Fruit fly (Drosophila melanogaster) whole organism, pupa: ENCODE data around the gene CG7523.

Source experiments
- CG10348 ChIP-seq: fragments of 200-800 bp; sonication (Bioruptor generic); IDR thresholded peaks from 2 replicates; pipeline ENCODE4 v1.3.6; 2022; ENCODE audit warnings: missing biosample characterization, missing genetic modification characterization
- CG12605 ChIP-seq: fragments of 200-800 bp; sonication (Bioruptor generic); IDR thresholded peaks from 2 replicates; pipeline ENCODE4 v1.3.6; 2022; ENCODE audit warnings: missing biosample characterization, missing genetic modification characterization
- CG13204 ChIP-seq: fragments of 200-800 bp; sonication (Bioruptor generic); optimal IDR thresholded peaks from 2 replicates; lab custom pipeline; 2018; ENCODE audit warnings: missing biosample characterization, mild to moderate bottlenecking, missing genetic modification characterization, moderate library complexity
- CG14655 ChIP-seq: fragments of 200-800 bp; sonication (Bioruptor generic); optimal IDR thresholded peaks from 3 replicates; lab custom pipeline; 2017; ENCODE audit warnings: mild to moderate bottlenecking, missing biosample characterization, missing genetic modification reagents, missing genetic modification characterization
- CG15710 ChIP-seq: fragments of 200-800 bp; sonication (Bioruptor generic); optimal IDR thresholded peaks from 2 replicates; lab custom pipeline; 2018; ENCODE audit warnings: missing biosample characterization, mild to moderate bottlenecking, missing genetic modification characterization, moderate library complexity
- CG17806 ChIP-seq: fragments of 200-800 bp; sonication (Bioruptor generic); optimal IDR thresholded peaks from 2 replicates; lab custom pipeline; 2018; ENCODE audit warnings: missing biosample characterization, mild to moderate bottlenecking, missing genetic modification characterization, moderate library complexity
- CG32121 ChIP-seq: fragments of 200-800 bp; sonication (Bioruptor generic); IDR thresholded peaks from 2 replicates; pipeline ENCODE4 v1.3.6; 2022; ENCODE audit warnings: missing biosample characterization, missing genetic modification characterization
- CG34367 ChIP-seq: fragments of 200-800 bp; sonication (Bioruptor generic); optimal IDR thresholded peaks from 2 replicates; lab custom pipeline; 2018; ENCODE audit warnings: missing biosample characterization, mild to moderate bottlenecking, missing genetic modification characterization
- CG4496 ChIP-seq: fragments of 200-800 bp; sonication (Bioruptor generic); IDR thresholded peaks from 3 replicates; pipeline ENCODE4 v1.3.6; 2022; ENCODE audit warnings: missing biosample characterization, missing genetic modification characterization
- CG8159 ChIP-seq: fragments of 200-800 bp; sonication (Bioruptor generic); optimal IDR thresholded peaks from 3 replicates; lab custom pipeline; 2018; ENCODE audit warnings: missing biosample characterization, mild to moderate bottlenecking, missing genetic modification characterization, moderate library complexity
- CG8301 ChIP-seq: fragments of 200-800 bp; sonication (Bioruptor generic); optimal IDR thresholded peaks from 2 replicates; lab custom pipeline; 2018; ENCODE audit warnings: missing biosample characterization, mild to moderate bottlenecking, missing genetic modification characterization
- CG9948 ChIP-seq: fragments of 200-800 bp; sonication (Bioruptor generic); optimal IDR thresholded peaks from 2 replicates; lab custom pipeline; 2018; ENCODE audit warnings: missing biosample characterization, mild to moderate bottlenecking, missing genetic modification characterization, moderate library complexity
- D1 ChIP-seq: fragments of 200-800 bp; sonication (Bioruptor generic); optimal IDR thresholded peaks from 2 replicates; lab custom pipeline; 2018; ENCODE audit warnings: missing biosample characterization, mild to moderate bottlenecking, missing genetic modification characterization, moderate library complexity
- EcR ChIP-seq: fragments of 200-800 bp; sonication (Bioruptor generic); optimal IDR thresholded peaks from 3 replicates; lab custom pipeline; 2019; ENCODE audit warnings: missing biosample characterization, missing genetic modification characterization, mild to moderate bottlenecking, moderate library complexity, missing genetic modification reagents
- Ets98B ChIP-seq: fragments of 200-800 bp; sonication (Bioruptor generic); IDR thresholded peaks from 2 replicates; pipeline ENCODE4 v1.3.6; 2022; ENCODE audit warnings: missing biosample characterization, missing genetic modification characterization
- Pif1A ChIP-seq: fragments of 200-800 bp; sonication (Bioruptor generic); optimal IDR thresholded peaks from 3 replicates; lab custom pipeline; 2016; ENCODE audit warnings: missing biosample characterization, missing genetic modification characterization
- Pif1B ChIP-seq: fragments of 200-800 bp; sonication (Bioruptor generic); optimal IDR thresholded peaks from 3 replicates; lab custom pipeline; 2016; ENCODE audit warnings: missing biosample characterization, missing genetic modification characterization
- Snoo ChIP-seq: fragments of 200-800 bp; sonication (Bioruptor generic); optimal IDR thresholded peaks from 3 replicates; lab custom pipeline; 2017; ENCODE audit warnings: missing biosample characterization, mild to moderate bottlenecking, missing genetic modification characterization, inconsistent platforms
- fd96Ca ChIP-seq: fragments of 200-800 bp; sonication (Bioruptor generic); IDR thresholded peaks from 3 replicates; pipeline ENCODE4 v1.3.6; 2022; ENCODE audit warnings: missing biosample characterization, missing genetic modification characterization
- gl ChIP-seq: fragments of 200-800 bp; sonication (Bioruptor generic); optimal IDR thresholded peaks from 2 replicates; lab custom pipeline; 2018; ENCODE audit warnings: missing biosample characterization, mild to moderate bottlenecking, missing genetic modification characterization
- rn ChIP-seq: fragments of 200-800 bp; sonication (Bioruptor generic); IDR thresholded peaks from 2 replicates; pipeline ENCODE4 v1.3.6; 2022; ENCODE audit warnings: missing biosample characterization, missing genetic modification characterization

CG7523 gene

DNA sequence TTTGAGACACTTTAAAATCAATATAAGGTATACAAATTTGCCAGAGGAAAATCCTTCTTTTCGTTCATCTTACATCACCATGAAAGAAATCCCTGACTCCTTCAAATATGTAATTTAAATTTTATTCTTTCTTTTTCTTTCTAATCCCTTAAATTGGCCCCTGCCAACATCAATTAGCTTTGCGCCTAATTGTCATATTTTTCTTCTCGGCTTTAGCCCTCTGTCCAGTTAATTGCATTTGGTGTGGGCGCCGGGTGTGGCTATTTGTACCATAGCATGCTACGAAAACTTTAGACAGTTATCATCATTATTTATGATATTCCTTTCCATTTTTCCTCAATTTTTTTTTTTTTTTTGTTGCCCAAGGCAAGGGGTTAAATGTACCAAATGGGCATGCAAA, 40.3 kb downstream of the CG7523 start, which contains the start of gene CG43175:
TSS of gene CG43175 (plus strand) at position 301 of the 400 bp plus-strand sequence.
- no peak for TF ChIP-seq EcR
- no peak for TF ChIP-seq D1
- TF ChIP-seq CG17806 (tag; lab: Kevin White, UChicago), result no peak
- no peak for TF ChIP-seq Pif1B (GFP tag; lab: Kevin White, UChicago)

DNA sequence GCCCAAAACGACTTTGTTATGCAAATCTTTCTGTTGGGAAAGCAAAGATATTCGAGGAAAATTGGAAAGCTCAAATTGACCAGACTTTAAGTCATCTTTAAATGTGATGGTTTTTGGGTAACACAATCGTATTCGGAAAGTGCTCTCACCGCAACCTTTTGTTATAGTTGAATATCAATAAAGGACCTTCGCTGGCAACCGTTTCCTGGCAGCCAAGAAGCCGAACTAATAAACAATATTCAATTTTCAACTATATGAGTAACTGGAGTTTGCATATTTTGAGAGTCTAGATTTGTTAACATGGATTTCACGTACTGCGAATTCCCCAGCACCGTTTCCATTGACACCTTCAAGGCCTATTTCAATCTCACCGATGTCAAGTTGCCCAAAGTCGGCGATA, 43.9 kb downstream of the CG7523 start, which contains the start of gene CG14325:
TSS of gene CG14325 (plus strand) at position 301 of the 400 bp plus-strand sequence.
- TF ChIP-seq CG10348 (GFP tag; lab: Robert Waterston, UW) (no peak), CG4496 (GFP tag; lab: Robert Waterston, UW) (no peak), D1 (no peak), CG34367 (no peak), fd96Ca (GFP tag; lab: Robert Waterston, UW) (no peak), CG17806 (tag; lab: Kevin White, UChicago) (no peak), CG12605 (GFP tag; lab: Robert Waterston, UW) (no peak), Snoo (no peak), CG13204 (GFP tag; lab: Kevin White, UChicago) (no peak), rn (GFP tag; lab: Robert Waterston, UW) (no peak), CG32121 (GFP tag; lab: Robert Waterston, UW) (no peak), Pif1B (GFP tag; lab: Kevin White, UChicago) (no peak), Pif1A (GFP tag; lab: Kevin White, UChicago) (no peak)

DNA sequence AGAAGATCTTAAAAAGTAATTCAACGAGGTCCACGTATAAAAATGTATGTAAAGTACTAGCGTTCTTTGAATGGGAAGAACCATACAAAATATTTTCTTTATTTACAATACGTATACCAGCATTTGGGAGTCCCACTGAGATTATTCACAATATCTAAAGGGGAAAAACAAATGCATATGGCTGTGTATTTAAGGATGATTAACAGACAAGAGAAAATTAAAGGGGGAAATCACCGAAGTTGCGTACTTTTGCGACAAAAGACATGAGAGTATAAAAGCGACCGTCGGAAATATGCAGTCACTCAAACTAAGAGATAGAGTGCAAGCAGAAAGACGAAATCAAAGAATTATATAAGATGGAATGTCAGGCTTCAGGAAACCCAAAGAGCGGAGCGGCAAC, 45.7 kb downstream of the CG7523 start, which contains the start of gene AttD:
TSS of gene AttD (plus strand) at position 301 of the 400 bp plus-strand sequence.
- no peak for TF ChIP-seq CG8301 (tag; lab: Kevin White, UChicago)
- no peak for TF ChIP-seq CG32121 (GFP tag; lab: Robert Waterston, UW)
- TF ChIP-seq D1, result no peak

DNA sequence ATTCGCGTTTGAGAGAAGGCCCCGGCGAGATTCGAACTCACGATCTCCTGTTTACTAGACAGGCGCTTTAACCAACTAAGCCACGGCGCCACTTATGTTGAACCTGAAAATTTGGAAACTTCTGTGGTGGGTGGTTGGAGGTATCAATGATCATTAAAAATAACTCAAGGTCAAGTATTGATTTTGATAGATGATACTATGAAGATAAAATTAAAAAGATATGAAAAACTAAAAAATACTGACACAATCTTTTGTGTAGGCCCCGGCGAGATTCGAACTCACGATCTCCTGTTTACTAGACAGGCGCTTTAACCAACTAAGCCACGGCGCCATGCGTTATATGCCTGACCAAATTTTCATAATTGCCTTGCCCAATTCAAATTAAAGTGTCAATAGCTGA, 46.1 kb downstream of the CG7523 start:
- TF ChIP-seq Ets98B (no peak), CG8301 (tag; lab: Kevin White, UChicago) (no peak), EcR (no peak), gl (no peak), rn (GFP tag; lab: Robert Waterston, UW) (no peak), CG14655 (GFP tag; lab: Kevin White, UChicago) (no peak), CG34367 (no peak), CG13204 (GFP tag; lab: Kevin White, UChicago) (no peak), CG15710 (no peak), D1 (no peak), Pif1B (GFP tag; lab: Kevin White, UChicago) (no peak), Snoo (no peak), CG4496 (GFP tag; lab: Robert Waterston, UW) (no peak), Pif1A (GFP tag; lab: Kevin White, UChicago) (no peak), CG32121 (GFP tag; lab: Robert Waterston, UW) (no peak), CG12605 (GFP tag; lab: Robert Waterston, UW) (no peak)

DNA sequence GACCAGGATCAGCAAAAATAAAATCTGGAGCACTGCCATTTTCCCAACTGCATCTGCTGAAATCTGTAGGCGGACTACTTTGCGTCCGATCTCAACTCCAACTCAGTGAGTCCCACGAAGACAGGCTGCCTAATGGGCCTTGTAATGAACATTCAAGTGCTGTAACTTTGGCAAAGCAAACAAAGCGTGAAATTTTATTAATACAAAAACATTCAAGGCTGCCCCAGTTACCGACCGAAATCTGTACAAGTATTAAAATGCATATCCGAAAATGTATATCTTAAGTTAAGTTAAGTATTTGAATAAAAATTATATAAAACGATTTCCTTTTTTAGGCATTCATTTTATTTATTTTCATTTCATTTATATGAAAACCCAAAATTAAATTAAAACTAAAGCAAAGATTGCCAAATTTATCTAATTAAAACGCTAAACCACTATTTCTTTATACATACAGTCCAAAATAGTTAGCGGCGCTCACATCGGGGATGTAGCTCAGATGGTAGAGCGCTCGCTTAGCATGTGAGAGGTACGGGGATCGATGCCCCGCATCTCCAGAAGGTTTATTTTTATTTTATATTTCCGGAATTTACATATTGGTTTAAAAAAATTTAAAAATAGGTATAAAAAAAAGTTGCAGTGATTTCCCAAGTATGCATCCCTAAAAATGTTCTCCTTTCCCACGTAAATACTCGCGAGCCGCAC, 48.5 kb downstream of the CG7523 start, which contains the start of gene CG14323:
TSS of gene CG14323 (minus strand) at position 51 of the 705 bp plus-strand sequence.
- TF ChIP-seq fd96Ca (GFP tag; lab: Robert Waterston, UW) (no peak), CG10348 (GFP tag; lab: Robert Waterston, UW) (no peak), CG32121 (GFP tag; lab: Robert Waterston, UW) (no peak), CG13204 (GFP tag; lab: Kevin White, UChicago) (no peak), CG34367 (no peak), rn (GFP tag; lab: Robert Waterston, UW) (no peak), CG12605 (GFP tag; lab: Robert Waterston, UW) (no peak), CG17806 (tag; lab: Kevin White, UChicago) (no peak), CG8301 (tag; lab: Kevin White, UChicago) (no peak), Ets98B (no peak), Pif1A (GFP tag; lab: Kevin White, UChicago) (no peak), CG15710 (no peak), CG9948 (tag; lab: Kevin White, UChicago) (no peak), CG14655 (GFP tag; lab: Kevin White, UChicago) (no peak), D1 (no peak), Snoo (no peak), EcR (no peak), CG8159 (tag; lab: Kevin White, UChicago) (no peak), Pif1B (GFP tag; lab: Kevin White, UChicago) (no peak), gl (no peak)
- TF ChIP-seq, all 21 proteins: peak for 0

DNA sequence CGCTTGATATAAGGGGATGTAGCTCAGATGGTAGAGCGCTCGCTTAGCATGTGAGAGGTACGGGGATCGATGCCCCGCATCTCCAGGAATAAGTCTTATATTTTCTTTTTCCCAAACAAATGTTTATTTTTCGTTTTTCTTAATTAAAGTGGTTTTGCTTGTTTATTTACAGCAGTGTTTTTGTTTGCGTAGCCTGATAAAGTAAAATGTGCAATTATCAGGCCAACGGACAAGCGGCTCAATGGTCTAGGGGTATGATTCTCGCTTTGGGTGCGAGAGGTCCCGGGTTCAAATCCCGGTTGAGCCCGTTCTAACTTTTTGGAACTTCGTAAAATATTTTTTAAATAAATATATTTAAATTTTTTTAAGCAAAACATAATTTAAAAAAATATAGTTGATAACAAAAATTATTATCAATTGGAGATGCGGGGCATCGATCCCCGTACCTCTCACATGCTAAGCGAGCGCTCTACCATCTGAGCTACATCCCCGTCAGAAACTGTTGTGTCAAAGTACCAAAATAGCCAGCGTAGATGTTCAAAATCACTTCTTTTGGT, 50.9 kb downstream of the CG7523 start:
- TF ChIP-seq CG14655 (GFP tag; lab: Kevin White, UChicago) (peak; percentile 62), D1 (peak; percentile 45), CG13204 (GFP tag; lab: Kevin White, UChicago) (peak; percentile 39), CG10348 (GFP tag; lab: Robert Waterston, UW) (no peak), CG15710 (peak; percentile 55), CG34367 (peak; percentile 30), Pif1A (GFP tag; lab: Kevin White, UChicago) (peak; percentile 61), fd96Ca (GFP tag; lab: Robert Waterston, UW) (peak; percentile 64), CG4496 (GFP tag; lab: Robert Waterston, UW) (peak; percentile 83), CG12605 (GFP tag; lab: Robert Waterston, UW) (peak; percentile 98), CG8159 (tag; lab: Kevin White, UChicago) (peak; percentile 68), Pif1B (GFP tag; lab: Kevin White, UChicago) (peak; percentile 82), EcR (peak; percentile 46), Ets98B (peak; percentile 79), CG9948 (tag; lab: Kevin White, UChicago) (peak; percentile 36), CG8301 (tag; lab: Kevin White, UChicago) (peak; percentile 66), gl (peak; percentile 87), rn (GFP tag; lab: Robert Waterston, UW) (peak; percentile 58; the same call in 1 of the 2 replicates), Snoo (peak; percentile 47), CG32121 (GFP tag; lab: Robert Waterston, UW) (peak; percentile 55), CG17806 (tag; lab: Kevin White, UChicago) (peak; percentile 55)
